Fruit fly (Drosophila melanogaster) whole organism, wandering third instar larva: Measurements from ENCODE around the gene CG43867.

ENCODE experiments used
- Abd-B ChIP-seq: fragments of >200 bp; optimal IDR thresholded peaks from 2 replicates; lab custom pipeline; 2017; ENCODE audit warnings: missing biosample characterization, missing genetic modification characterization
- CG32264 ChIP-seq: fragments of 200-800 bp; sonication (Bioruptor generic); optimal IDR thresholded peaks from 2 replicates; lab custom pipeline; 2016; ENCODE audit warnings: missing biosample characterization, missing genetic modification characterization
- CG9705 ChIP-seq: fragments of 200-800 bp; sonication (Bioruptor generic); optimal IDR thresholded peaks from 2 replicates; lab custom pipeline; 2018; ENCODE audit warnings: missing biosample characterization, mild to moderate bottlenecking, missing genetic modification characterization
- CrebA ChIP-seq: fragments of 200-800 bp; sonication (Bioruptor generic); optimal IDR thresholded peaks from 2 replicates; lab custom pipeline; 2016; ENCODE audit warnings: missing biosample characterization, mild to moderate bottlenecking, missing genetic modification characterization, borderline replicate concordance
- Dfd ChIP-seq: fragments of >200 bp; optimal IDR thresholded peaks from 2 replicates; lab custom pipeline; 2017; ENCODE audit warnings: missing biosample characterization, missing genetic modification characterization
- Dif ChIP-seq: fragments of 200-275, 200-300 bp; sonication (Bioruptor generic); optimal IDR thresholded peaks from 2 replicates; lab custom pipeline; 2018; ENCODE audit warnings: missing biosample characterization, missing genetic modification characterization; ENCODE audit not compliant: partially characterized antibody
- GATAd ChIP-seq: sonication (Bioruptor generic); optimal IDR thresholded peaks from 2 replicates; lab custom pipeline; 2016; ENCODE audit warnings: missing biosample characterization, missing genetic modification characterization
- HLH106 ChIP-seq: fragments of 200-800 bp; optimal IDR thresholded peaks from 3 replicates; lab custom pipeline; 2019; ENCODE audit warnings: missing biosample characterization, mild to moderate bottlenecking, missing genetic modification characterization, moderate library complexity
- Hnf4 ChIP-seq: fragments of 200-800 bp; sonication (Bioruptor generic); optimal IDR thresholded peaks from 2 replicates; lab custom pipeline; 2016; ENCODE audit warnings: missing biosample characterization, mild to moderate bottlenecking, missing genetic modification characterization
- Hr78 ChIP-seq: fragments of >200 bp; optimal IDR thresholded peaks from 2 replicates; lab custom pipeline; 2017; ENCODE audit warnings: missing biosample characterization, missing genetic modification characterization
- Hr83 ChIP-seq: fragments of 200-300 bp; sonication (Bioruptor generic); optimal IDR thresholded peaks from 2 replicates; lab custom pipeline; 2016; ENCODE audit warnings: missing biosample characterization, mild to moderate bottlenecking, missing genetic modification characterization, moderate library complexity; ENCODE audit not compliant: poor library complexity, severe bottlenecking
- Jra ChIP-seq: sonication (Bioruptor generic); optimal IDR thresholded peaks from 2 replicates; lab custom pipeline; 2016; ENCODE audit warnings: missing biosample characterization, missing genetic modification characterization
- Mio ChIP-seq: sonication (Bioruptor generic); optimal IDR thresholded peaks from 2 replicates; lab custom pipeline; 2016; ENCODE audit warnings: missing biosample characterization, missing genetic modification characterization
- Myc ChIP-seq: fragments of >200 bp; optimal IDR thresholded peaks from 2 replicates; lab custom pipeline; 2017
- N ChIP-seq: fragments of >200 bp; optimal IDR thresholded peaks from 2 replicates; lab custom pipeline; 2018; ENCODE audit warnings: missing biosample characterization, missing external identifiers, missing genetic modification characterization
- OdsH ChIP-seq: fragments of 200-800 bp; sonication (Bioruptor generic); optimal IDR thresholded peaks from 2 replicates; lab custom pipeline; 2016; ENCODE audit warnings: missing biosample characterization, mild to moderate bottlenecking, missing genetic modification characterization
- Rel ChIP-seq, 2 experiments: fragments of 200-800 bp; sonication (Bioruptor generic) in 1 of 2; optimal IDR thresholded peaks; 2 replicates in 1 of 2; 3 replicates in 1 of 2; lab custom pipeline; 2016 to 2019; ENCODE audit warnings: mild to moderate bottlenecking in 2 of 2, missing biosample characterization in 2 of 2, missing genetic modification characterization in 2 of 2, moderate library complexity in 1 of 2
- Sp1 ChIP-seq: fragments of 200-800 bp; sonication (Bioruptor generic); optimal IDR thresholded peaks from 3 replicates; lab custom pipeline; 2019; ENCODE audit warnings: missing biosample characterization, mild to moderate bottlenecking, missing genetic modification characterization, moderate library complexity
- Vsx2 ChIP-seq: fragments of 200-300, 225-300 bp; sonication (Bioruptor generic); optimal IDR thresholded peaks from 2 replicates; lab custom pipeline; 2018; ENCODE audit warnings: missing biosample characterization, missing genetic modification characterization; ENCODE audit not compliant: partially characterized antibody
- br ChIP-seq: fragments of 200-800 bp; sonication (Bioruptor generic); optimal IDR thresholded peaks from 2 replicates; lab custom pipeline; 2016; ENCODE audit warnings: missing biosample characterization, missing genetic modification characterization
- brk ChIP-seq: fragments of 200-800 bp; sonication (Bioruptor generic); optimal IDR thresholded peaks from 2 replicates; lab custom pipeline; 2016; ENCODE audit warnings: missing biosample characterization, mild to moderate bottlenecking, missing genetic modification characterization
- dl ChIP-seq, 2 experiments: fragments of 175-275, 200-275 bp in 1 of 2; fragments of 200-275 bp in 1 of 2; sonication (Bioruptor generic); optimal IDR thresholded peaks; lab custom pipeline; 2018; ENCODE audit warnings: mild to moderate bottlenecking in 2 of 2, missing biosample characterization in 2 of 2, missing genetic modification characterization in 2 of 2, moderate library complexity in 2 of 2; ENCODE audit not compliant: partially characterized antibody in 2 of 2, insufficient read depth in 1 of 2
- dmrt93B ChIP-seq: fragments of 200-800 bp; sonication (Bioruptor generic); optimal IDR thresholded peaks from 2 replicates; lab custom pipeline; 2018; ENCODE audit warnings: missing biosample characterization, mild to moderate bottlenecking, missing genetic modification characterization
- dsf ChIP-seq: sonication (Bioruptor generic); optimal IDR thresholded peaks from 2 replicates; lab custom pipeline; 2016; ENCODE audit warnings: missing biosample characterization, missing genetic modification characterization, borderline replicate concordance
- ey ChIP-seq: fragments of 200-800 bp; sonication (Bioruptor generic); optimal IDR thresholded peaks from 2 replicates; lab custom pipeline; 2016; ENCODE audit warnings: missing biosample characterization, missing genetic modification characterization
- foxo ChIP-seq, 2 experiments: fragments of 200-800 bp; sonication (Bioruptor generic); optimal IDR thresholded peaks; 2 replicates in 1 of 2; 3 replicates in 1 of 2; lab custom pipeline; 2016 to 2017; ENCODE audit warnings: missing biosample characterization in 2 of 2, missing genetic modification characterization in 2 of 2
- fru ChIP-seq: fragments of 200-800 bp; sonication (Bioruptor generic); optimal IDR thresholded peaks from 3 replicates; lab custom pipeline; 2016; ENCODE audit warnings: missing biosample characterization, mild to moderate bottlenecking, missing genetic modification characterization
- h ChIP-seq: fragments of 200-800 bp; sonication (Bioruptor generic); optimal IDR thresholded peaks from 3 replicates; lab custom pipeline; 2016; ENCODE audit warnings: missing biosample characterization, mild to moderate bottlenecking, missing genetic modification characterization
- jim ChIP-seq: fragments of 175-275, 200-325 bp; sonication (Bioruptor generic); optimal IDR thresholded peaks from 2 replicates; lab custom pipeline; 2016; ENCODE audit warnings: missing biosample characterization, mild to moderate bottlenecking, missing genetic modification characterization
- lola ChIP-seq: fragments of >200 bp; optimal IDR thresholded peaks from 2 replicates; lab custom pipeline; 2017; ENCODE audit warnings: missing biosample characterization, missing genetic modification characterization
- pan ChIP-seq: fragments of >200 bp; optimal IDR thresholded peaks from 2 replicates; lab custom pipeline; 2017
- psq ChIP-seq: fragments of 200-800 bp; sonication (Bioruptor generic); optimal IDR thresholded peaks from 3 replicates; lab custom pipeline; 2017; ENCODE audit warnings: missing biosample characterization, mild to moderate bottlenecking, missing genetic modification characterization, moderate library complexity
- rgr ChIP-seq: fragments of 200-800 bp; sonication (Bioruptor generic); optimal IDR thresholded peaks from 3 replicates; lab custom pipeline; 2016; ENCODE audit warnings: missing biosample characterization, mild to moderate bottlenecking, missing genetic modification characterization
- sage ChIP-seq: fragments of 200-800 bp; sonication (Bioruptor generic); optimal IDR thresholded peaks from 2 replicates; lab custom pipeline; 2016; ENCODE audit warnings: missing biosample characterization, mild to moderate bottlenecking, missing genetic modification characterization
- sv ChIP-seq: fragments of 200-800 bp; sonication (Bioruptor generic); optimal IDR thresholded peaks from 3 replicates; lab custom pipeline; 2016; ENCODE audit warnings: missing biosample characterization, missing genetic modification characterization
- tai ChIP-seq: sonication (Bioruptor generic); optimal IDR thresholded peaks from 2 replicates; lab custom pipeline; 2016; ENCODE audit warnings: missing biosample characterization, missing genetic modification characterization
- usp ChIP-seq: fragments of >200 bp; optimal IDR thresholded peaks from 2 replicates; lab custom pipeline; 2017; ENCODE audit warnings: missing biosample characterization, missing genetic modification characterization
- woc ChIP-seq: sonication (Bioruptor generic); optimal IDR thresholded peaks from 2 replicates; lab custom pipeline; 2016; ENCODE audit warnings: missing biosample characterization, mild to moderate bottlenecking, missing genetic modification characterization

The CG43867 gene

dm6 chrX:927209-927862 is 439 bp downstream of the CG43867 start, which contains the start of gene Lztr1:
Gene Lztr1, minus strand, starts transcription at chrX:927582.
- TF ChIP-seq h (GFP tag; lab: Kevin White, UChicago) = no peak
- no peak for TF ChIP-seq dmrt93B (GFP tag; lab: Kevin White, UChicago)

- peak; percentile 49 for TF ChIP-seq h (GFP tag; lab: Kevin White, UChicago)
- TF ChIP-seq dmrt93B (GFP tag; lab: Kevin White, UChicago) = no peak
- TF ChIP-seq rgr (GFP tag; lab: Kevin White, UChicago) = peak; percentile 34
- TF ChIP-seq ey = peak; percentile 32
- peak; percentile 17 for TF ChIP-seq HLH106 (tag; lab: Kevin White, UChicago)
- peak; percentile 8 for TF ChIP-seq psq (GFP tag; lab: Kevin White, UChicago)
Observed at dm6 chrX:921359-921758, 6.4 kb downstream of the CG43867 start.

dm6 chrX:908763-909497 is 18.8 kb downstream of the CG43867 start:
- TF ChIP-seq psq (GFP tag; lab: Kevin White, UChicago) = peak; percentile 49
- TF ChIP-seq usp (GFP tag; lab: Kevin White, UChicago) = no peak
- TF ChIP-seq, all 38 proteins: peak for 1

dm6 chrX:900725-901345 is 26.9 kb downstream of the CG43867 start:
- TF ChIP-seq rgr (GFP tag; lab: Kevin White, UChicago) = peak; percentile 88
- TF ChIP-seq Vsx2 (GFP tag; lab: Kevin White, UChicago) = no peak
- TF ChIP-seq CG9705 (GFP tag; lab: Kevin White, UChicago) = peak; percentile 82
- TF ChIP-seq h (GFP tag; lab: Kevin White, UChicago) = peak; percentile 93
- peak; percentile 95 for TF ChIP-seq woc
- TF ChIP-seq Hnf4 (GFP tag; lab: Kevin White, UChicago) = peak; percentile 84
- TF ChIP-seq Mio (GFP tag; lab: Kevin White, UChicago) = peak; percentile 50
- no peak for TF ChIP-seq dsf (GFP tag; lab: Kevin White, UChicago)
- TF ChIP-seq dl (GFP tag; optimal IDR thresholded peaks at IDR 0.05; lab: Kevin White, UChicago; ENCODE audit: insufficient read depth in 1 of 2, partially characterized antibody in 2 of 2) = peak in 1 of 2 experiments; percentile 38
- peak; percentile 81 for TF ChIP-seq psq (GFP tag; lab: Kevin White, UChicago)
- peak; percentile 85 for TF ChIP-seq dmrt93B (GFP tag; lab: Kevin White, UChicago)
- peak; percentile 89 for TF ChIP-seq OdsH
- TF ChIP-seq sv (GFP tag; lab: Kevin White, UChicago) = peak; percentile 50
- peak; percentile 69 for TF ChIP-seq sage (GFP tag; lab: Kevin White, UChicago)
- no peak for TF ChIP-seq Abd-B (GFP tag; lab: Kevin White, UChicago)
- TF ChIP-seq usp (GFP tag; lab: Kevin White, UChicago) = no peak
- no peak for TF ChIP-seq Hr83 (GFP tag; lab: Kevin White, UChicago)
- TF ChIP-seq N (GFP tag; lab: Kevin White, UChicago) = no peak
- no peak for TF ChIP-seq Rel (GFP tag; optimal IDR thresholded peaks at IDR 0.05; lab: Kevin White, UChicago)
- TF ChIP-seq Rel (tag; optimal IDR thresholded peaks at IDR 0.05; lab: Kevin White, UChicago) = peak; percentile 66
- TF ChIP-seq Dif = no peak
- TF ChIP-seq fru (GFP tag; lab: Kevin White, UChicago) = peak; percentile 92
- TF ChIP-seq ey = peak; percentile 94
- peak; percentile 93 for TF ChIP-seq HLH106 (tag; lab: Kevin White, UChicago)
- TF ChIP-seq Myc (lab: Kevin White, UChicago) = no peak
- no peak for TF ChIP-seq Dfd
- TF ChIP-seq Sp1 (GFP tag; lab: Kevin White, UChicago) = peak; percentile 88
- TF ChIP-seq Hr78 = no peak
- no peak for TF ChIP-seq lola (GFP tag; lab: Kevin White, UChicago)
- peak; percentile 30 for TF ChIP-seq brk (GFP tag; lab: Kevin White, UChicago)
- TF ChIP-seq foxo (GFP tag; optimal IDR thresholded peaks at IDR 0.05; lab: Kevin White, UChicago) = peak; percentile 32 to 91
- no peak for TF ChIP-seq pan (lab: Kevin White, UChicago)
- no peak for TF ChIP-seq jim (GFP tag; lab: Kevin White, UChicago)
- TF ChIP-seq GATAd (GFP tag; lab: Kevin White, UChicago) = no peak
- TF ChIP-seq CG32264 = peak; percentile 68
- TF ChIP-seq Jra (GFP tag; lab: Kevin White, UChicago) = peak; percentile 11
- peak; percentile 55 for TF ChIP-seq CrebA (GFP tag; lab: Kevin White, UChicago)
- peak; percentile 92 for TF ChIP-seq br (GFP tag; lab: Kevin White, UChicago)
- TF ChIP-seq tai (GFP tag; lab: Kevin White, UChicago) = peak; percentile 82
